Worm (Caenorhabditis elegans) whole organism, early embryonic: ENCODE measurements around the gene nstp-9.

ENCODE experiments used
- B0310.2 ChIP-seq: sonication (generic microtip); optimal IDR thresholded peaks from 2 replicates; lab custom pipeline; 2016; ENCODE audit warnings: mild to moderate bottlenecking, missing genetic modification characterization, missing compliant biosample characterization
- F13C5.2 ChIP-seq: sonication (generic microtip); optimal IDR thresholded peaks from 2 replicates; lab custom pipeline; 2017; ENCODE audit warnings: mild to moderate bottlenecking, missing genetic modification characterization, inconsistent platforms, missing compliant biosample characterization
- aly-1 ChIP-seq: sonication (generic microtip); optimal IDR thresholded peaks from 2 replicates; lab custom pipeline; 2016; ENCODE audit warnings: missing genetic modification characterization, missing compliant biosample characterization
- ama-1 ChIP-seq: fragments of 150-350 bp; optimal IDR thresholded peaks from 2 replicates; lab custom pipeline; 2014
- ceh-13 ChIP-seq: fragments of 200-800 bp; sonication (Bioruptor generic); optimal IDR thresholded peaks from 2 replicates; lab custom pipeline; 2018; ENCODE audit warnings: mild to moderate bottlenecking, missing genetic modification characterization, missing compliant biosample characterization
- ceh-36 ChIP-seq: sonication (generic microtip); optimal IDR thresholded peaks from 2 replicates; lab custom pipeline; 2016; ENCODE audit warnings: missing genetic modification characterization, inconsistent platforms, missing compliant biosample characterization
- ets-7 ChIP-seq: sonication (generic microtip); optimal IDR thresholded peaks from 2 replicates; lab custom pipeline; 2016; ENCODE audit warnings: missing genotype, missing genetic modification characterization, missing compliant biosample characterization
- flt-1 ChIP-seq: fragments of 200-800 bp; sonication (Bioruptor generic); IDR thresholded peaks from 2 replicates; pipeline ENCODE4 v1.3.6; 2022; ENCODE audit warnings: missing genetic modification characterization, missing compliant biosample characterization
- hmbx-1 ChIP-seq: sonication (generic microtip); optimal IDR thresholded peaks from 2 replicates; lab custom pipeline; 2016; ENCODE audit warnings: mild to moderate bottlenecking, missing genetic modification characterization, missing compliant biosample characterization
- hmg-4 ChIP-seq: fragments of 200-800 bp; sonication (Bioruptor generic); optimal IDR thresholded peaks from 2 replicates; lab custom pipeline; 2018; ENCODE audit warnings: mild to moderate bottlenecking, missing genetic modification characterization, missing compliant biosample characterization
- hnd-1 ChIP-seq: sonication (generic microtip); optimal IDR thresholded peaks from 2 replicates; lab custom pipeline; 2016; ENCODE audit warnings: missing genetic modification characterization, missing compliant biosample characterization
- pes-1 ChIP-seq: fragments of 200-800 bp; sonication (Bioruptor generic); IDR thresholded peaks from 2 replicates; pipeline ENCODE4 v1.3.6; 2022; ENCODE audit warnings: missing genetic modification reagents, missing genetic modification characterization, missing compliant biosample characterization
- scrt-1 ChIP-seq: fragments of 200-800 bp; sonication (Bioruptor generic); IDR thresholded peaks from 2 replicates; pipeline ENCODE4 v1.3.6; 2022; ENCODE audit warnings: missing genetic modification characterization, missing compliant biosample characterization
- sea-1 ChIP-seq: fragments of 200-800 bp; sonication (Bioruptor generic); conservative IDR thresholded peaks from 2 replicates; pipeline ENCODE4 v1.3.6; 2022; ENCODE audit warnings: missing genetic modification characterization, missing compliant biosample characterization
- tbx-11 ChIP-seq: fragments of 200-800 bp; sonication (Bioruptor generic); IDR thresholded peaks from 2 replicates; pipeline ENCODE4 v1.3.6; 2022; ENCODE audit warnings: missing genetic modification characterization, missing compliant biosample characterization
- tbx-37 ChIP-seq: fragments of 200-800 bp; sonication (Bioruptor generic); conservative IDR thresholded peaks from 2 replicates; pipeline ENCODE4 v1.3.6; 2022; ENCODE audit warnings: missing genetic modification reagents, missing genetic modification characterization, missing compliant biosample characterization
- tra-4 ChIP-seq: sonication (generic microtip); optimal IDR thresholded peaks from 2 replicates; lab custom pipeline; 2017; ENCODE audit warnings: missing genetic modification characterization, missing compliant biosample characterization

Gene nstp-9

ce11 chrX:10896498-10896897, 23.0 kb downstream of the nstp-9 start, which contains the start of gene haly-1:
Gene haly-1 (minus strand): TSS chrX:10896598.
- no peak for TF ChIP-seq ceh-36 (tag; lab: Kevin White, UChicago)
- TF ChIP-seq ets-7 (tag; lab: Kevin White, UChicago), result no peak

ce11 chrX:10891890-10892289, 27.6 kb downstream of the nstp-9 start, which contains the start of gene F47B10.3:
Gene F47B10.3 (plus strand): TSS chrX:10892190.
- no peak for TF ChIP-seq ets-7 (tag; lab: Kevin White, UChicago)
- TF ChIP-seq pes-1 (GFP tag; lab: Robert Waterston, UW), result no peak
- TF ChIP-seq hmg-4 (GFP tag; lab: Kevin White, UChicago), result no peak
- no peak for TF ChIP-seq tbx-37 (GFP tag; lab: Robert Waterston, UW)
- no peak for TF ChIP-seq ceh-13 (GFP tag; lab: Kevin White, UChicago)
- no peak for TF ChIP-seq ceh-36 (tag; lab: Kevin White, UChicago)
- no peak for TF ChIP-seq ama-1 (lab: Kevin White, UChicago)
- no peak for TF ChIP-seq F13C5.2 (tag; lab: Kevin White, UChicago)
- TF ChIP-seq tra-4, result no peak
- no peak for TF ChIP-seq hmbx-1
- TF ChIP-seq B0310.2 (tag; lab: Kevin White, UChicago), result no peak
- no peak for TF ChIP-seq tbx-11 (GFP tag; lab: Robert Waterston, UW)

ce11 chrX:10890965-10891364, 28.5 kb downstream of the nstp-9 start, which contains the start of gene F47B10.4:
Gene F47B10.4 (plus strand): TSS chrX:10891265.
- no peak for TF ChIP-seq hmbx-1
- no peak for TF ChIP-seq sea-1 (GFP tag; lab: Robert Waterston, UW)
- TF ChIP-seq ama-1 (lab: Kevin White, UChicago), result no peak
- no peak for TF ChIP-seq pes-1 (GFP tag; lab: Robert Waterston, UW)

ce11 chrX:10890456-10890855, 29.1 kb downstream of the nstp-9 start, which contains the start of gene F47B10.5:
Gene F47B10.5 (minus strand): TSS chrX:10890556.
- TF ChIP-seq ceh-13 (GFP tag; lab: Kevin White, UChicago), result no peak
- TF ChIP-seq F13C5.2 (tag; lab: Kevin White, UChicago), result no peak
- TF ChIP-seq ets-7 (tag; lab: Kevin White, UChicago), result no peak
- TF ChIP-seq tra-4, result no peak
- TF ChIP-seq flt-1, result no peak
- no peak for TF ChIP-seq ceh-36 (tag; lab: Kevin White, UChicago)
- TF ChIP-seq hmbx-1, result no peak
- TF ChIP-seq pes-1 (GFP tag; lab: Robert Waterston, UW), result no peak
- TF ChIP-seq B0310.2 (tag; lab: Kevin White, UChicago), result no peak
- no peak for TF ChIP-seq aly-1
- no peak for TF ChIP-seq tbx-11 (GFP tag; lab: Robert Waterston, UW)
- no peak for TF ChIP-seq ama-1 (lab: Kevin White, UChicago)
- TF ChIP-seq tbx-37 (GFP tag; lab: Robert Waterston, UW), result no peak
- no peak for TF ChIP-seq sea-1 (GFP tag; lab: Robert Waterston, UW)
- TF ChIP-seq scrt-1 (GFP tag; lab: Robert Waterston, UW), result no peak
- no peak for TF ChIP-seq hmg-4 (GFP tag; lab: Kevin White, UChicago)
- no peak for TF ChIP-seq hnd-1 (tag; lab: Kevin White, UChicago)

- TF ChIP-seq ama-1 (lab: Kevin White, UChicago) (no peak), ceh-36 (tag; lab: Kevin White, UChicago) (no peak), ets-7 (tag; lab: Kevin White, UChicago) (no peak)
These were observed 31.3 kb downstream of the nstp-9 start, which contains the start of gene F47B10.6 for ce11 chrX:10888201-10888600. Gene F47B10.6 (plus strand): TSS chrX:10888501.

- no peak for TF ChIP-seq hnd-1 (tag; lab: Kevin White, UChicago)
- no peak for TF ChIP-seq tbx-37 (GFP tag; lab: Robert Waterston, UW)
- TF ChIP-seq aly-1, result no peak
- no peak for TF ChIP-seq ama-1 (lab: Kevin White, UChicago)
- no peak for TF ChIP-seq flt-1
- no peak for TF ChIP-seq sea-1 (GFP tag; lab: Robert Waterston, UW)
- TF ChIP-seq hmbx-1, result no peak
- no peak for TF ChIP-seq F13C5.2 (tag; lab: Kevin White, UChicago)
- TF ChIP-seq scrt-1 (GFP tag; lab: Robert Waterston, UW), result no peak
- TF ChIP-seq B0310.2 (tag; lab: Kevin White, UChicago), result no peak
- no peak for TF ChIP-seq ceh-36 (tag; lab: Kevin White, UChicago)
- TF ChIP-seq hmg-4 (GFP tag; lab: Kevin White, UChicago), result no peak
- no peak for TF ChIP-seq tbx-11 (GFP tag; lab: Robert Waterston, UW)
These were observed 33.6 kb downstream of the nstp-9 start, which contains the start of gene T21E8.5 for ce11 chrX:10885872-10886271. Gene T21E8.5 (plus strand): TSS chrX:10886172.

ce11 chrX:10883203-10883602, 36.3 kb downstream of the nstp-9 start, which contains the start of gene T21E8.7:
Gene T21E8.7 (plus strand): TSS chrX:10883503.
- TF ChIP-seq pes-1 (GFP tag; lab: Robert Waterston, UW), result no peak

ce11 chrX:10881984-10882383, 37.5 kb downstream of the nstp-9 start, which contains the start of gene T21E8.6:
Gene T21E8.6 (plus strand): TSS chrX:10882284.
- TF ChIP-seq tbx-37 (GFP tag; lab: Robert Waterston, UW) (no peak), ama-1 (lab: Kevin White, UChicago) (no peak), hmg-4 (GFP tag; lab: Kevin White, UChicago) (no peak), F13C5.2 (tag; lab: Kevin White, UChicago) (no peak)
